Fruit fly (Drosophila melanogaster): ENCODE measurements around the gene CG5347.

Gene CG5347

DNA sequence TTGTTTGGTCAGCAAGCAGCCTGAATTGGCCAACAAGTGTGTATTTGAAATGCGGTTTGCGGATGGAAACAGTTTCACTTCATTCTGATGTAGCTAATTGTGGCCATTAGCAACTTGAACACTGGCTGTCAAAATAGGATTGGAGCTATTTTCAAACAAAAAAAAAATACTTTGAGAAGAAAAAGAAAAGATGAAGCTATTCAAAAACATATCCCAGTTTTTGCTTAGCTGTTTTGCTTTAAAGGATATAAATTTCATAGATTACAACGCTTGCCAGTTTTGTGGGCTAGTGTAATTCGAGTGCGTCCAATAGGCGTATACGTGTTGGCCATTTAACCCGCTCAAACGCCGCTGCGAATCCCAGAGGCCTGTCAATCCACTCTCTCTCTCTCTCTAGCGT lies 35.7 kb downstream of the CG5347 start (continued):
- TF ChIP-seq ERR (GFP tag; optimal IDR thresholded peaks at IDR 0.05) (no peak), odd (GFP tag; optimal IDR thresholded peaks at IDR 0.05) (no peak), CG11504 (tag; optimal IDR thresholded peaks at IDR 0.05) (peak; percentile 17)

DNA sequence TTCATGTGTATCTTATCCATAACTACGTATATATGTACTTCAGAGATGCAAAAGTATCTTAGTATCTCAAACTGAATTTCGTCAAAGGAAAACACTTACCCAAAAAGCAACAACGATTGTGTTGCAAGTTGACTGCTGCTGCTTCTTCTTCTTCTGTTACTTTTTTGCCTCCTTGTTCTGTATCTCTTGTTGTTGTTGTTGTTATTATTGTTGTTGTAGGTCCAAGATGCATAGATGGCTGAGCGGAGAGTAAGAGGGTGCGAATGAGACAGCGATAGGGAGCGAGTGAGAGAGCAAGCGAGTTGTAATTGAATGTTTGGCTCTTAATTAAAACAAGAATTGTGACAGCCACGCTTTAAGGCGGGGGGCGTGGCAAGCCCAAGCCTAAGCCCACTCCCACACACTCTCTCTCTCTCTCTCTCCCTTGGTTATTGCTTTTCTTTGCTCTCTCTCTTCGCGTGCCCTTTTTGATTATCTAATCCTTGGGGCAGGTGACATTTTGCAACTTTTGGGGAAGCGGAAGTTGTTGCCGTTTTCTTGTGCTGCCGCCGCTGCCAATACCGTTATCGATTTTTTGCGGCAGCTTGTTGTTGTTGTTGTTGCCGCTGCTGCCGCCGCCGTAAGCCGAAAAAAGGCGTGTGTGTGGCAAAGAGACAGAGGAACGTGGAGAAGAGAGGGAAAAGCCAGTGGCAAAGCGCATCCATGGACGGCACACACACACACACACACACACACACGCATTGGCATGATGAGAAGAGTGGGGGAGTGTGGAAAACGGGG lies 48.3 kb downstream of the CG5347 start:
- peak; percentile 48 for TF ChIP-seq CG3065 (GFP tag; optimal IDR thresholded peaks at IDR 0.05)
- peak; percentile 42 for TF ChIP-seq CG1832 (GFP tag; optimal IDR thresholded peaks at IDR 0.05)
- TF ChIP-seq CG14965 (GFP tag; optimal IDR thresholded peaks at IDR 0.05; ENCODE audit: borderline replicate concordance) = no peak
- peak; percentile 54 for TF ChIP-seq Ets65A (GFP tag)
- no peak for TF ChIP-seq ind (GFP tag; optimal IDR thresholded peaks at IDR 0.05)
- TF ChIP-seq Awh (GFP tag; IDR thresholded peaks at IDR 0.05) = 0 out of 2 replicates have a peak, but pooled peaks have one; percentile 23
- TF ChIP-seq Pdp1 (GFP tag; optimal IDR thresholded peaks at IDR 0.05) = peak in 1 of 2 experiments; percentile 32
- no peak for TF ChIP-seq nmo (GFP tag; optimal IDR thresholded peaks at IDR 0.05)
- peak; percentile 35 for TF ChIP-seq CG17385 (GFP tag; optimal IDR thresholded peaks at IDR 0.05)
- TF ChIP-seq cg (GFP tag; optimal IDR thresholded peaks at IDR 0.05) = peak; percentile 38
- TF ChIP-seq onecut (GFP tag; IDR thresholded peaks at IDR 0.05) = peak; percentile 94
- TF ChIP-seq CG4360 (GFP tag; IDR thresholded peaks at IDR 0.05) = peak; percentile 94
- 0 out of 3 replicates have a peak, but pooled peaks have one; percentile 7 for TF ChIP-seq so (GFP tag; IDR thresholded peaks at IDR 0.05)
- peak; percentile 35 to 44 for TF ChIP-seq Trl (optimal IDR thresholded peaks at IDR 0.05)
- TF ChIP-seq Trl (GFP tag; optimal IDR thresholded peaks at IDR 0.05) = no peak
- TF ChIP-seq Med (GFP tag) = peak; percentile 51

DNA sequence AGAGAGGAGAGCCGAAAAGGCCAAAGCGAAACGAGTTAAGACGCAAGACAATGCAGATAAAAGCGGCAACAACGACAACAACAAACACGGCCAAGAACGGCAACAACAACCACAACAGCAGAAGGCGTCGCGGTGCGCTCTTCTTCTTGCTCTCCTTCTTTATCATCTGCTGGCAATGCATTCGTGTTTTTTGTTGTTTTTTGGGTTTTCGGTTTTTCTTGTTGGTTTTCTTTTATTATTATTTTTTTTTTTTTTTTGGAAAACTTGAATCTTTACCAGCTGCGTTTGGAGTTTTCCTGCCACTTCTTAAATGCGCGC lies 48.9 kb downstream of the CG5347 start:
- TF ChIP-seq CG17385 (GFP tag; optimal IDR thresholded peaks at IDR 0.05) (peak; percentile 62), Dip2 (GFP tag; IDR thresholded peaks at IDR 0.05) (no peak), CG30431 (GFP tag; optimal IDR thresholded peaks at IDR 0.05) (no peak), CG4360 (GFP tag; IDR thresholded peaks at IDR 0.05) (peak; percentile 96), sc (optimal IDR thresholded peaks at IDR 0.05) (no peak), sc (GFP tag; optimal IDR thresholded peaks at IDR 0.05) (no peak), crol (GFP tag; IDR thresholded peaks at IDR 0.05) (0 out of 2 replicates have a peak, but pooled peaks have one; percentile 72), Opbp (GFP tag; IDR thresholded peaks at IDR 0.05; ENCODE audit: partially characterized antibody) (0 out of 3 replicates have a peak, but pooled peaks have one; percentile 22), CG17802 (tag; optimal IDR thresholded peaks at IDR 0.05) (no peak)

DNA sequence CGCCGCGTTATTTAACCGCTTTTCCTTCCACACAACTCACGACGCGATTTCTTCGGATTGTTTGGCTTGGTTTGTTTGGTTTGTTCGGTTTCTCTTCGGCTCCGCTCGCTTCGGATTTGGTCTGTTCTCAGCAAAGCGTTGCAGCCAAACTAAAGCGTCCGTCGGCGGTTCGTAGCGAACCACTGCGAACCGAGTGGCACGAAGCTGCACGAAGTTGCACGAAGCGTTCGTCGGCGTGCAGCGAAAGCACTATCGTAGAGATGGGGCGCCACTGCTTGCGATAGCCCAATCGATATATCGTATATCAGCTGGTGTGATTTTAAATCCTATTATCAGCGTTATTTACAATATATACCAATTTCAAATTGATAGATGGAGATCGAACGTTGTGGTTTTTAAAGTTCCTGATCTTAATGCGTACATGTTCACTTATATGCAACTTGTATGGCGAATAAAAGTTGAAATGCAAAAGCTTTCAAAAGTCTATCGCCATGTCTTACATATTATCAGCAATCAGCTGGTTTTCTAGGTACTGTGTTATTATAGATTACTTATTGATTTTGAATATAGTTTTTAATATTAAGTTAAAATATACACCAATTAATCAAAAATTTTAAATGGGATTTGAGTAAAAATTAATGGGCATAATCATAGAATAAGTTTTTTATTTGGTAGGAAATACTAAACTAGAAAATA lies 49.5 kb downstream of the CG5347 start, which contains the start of gene rut:
TSS of gene rut (minus strand) at position 152 of the 696 bp plus-strand sequence.
- TF ChIP-seq CG5953 (GFP tag; IDR thresholded peaks at IDR 0.05) = no peak
- no peak for TF ChIP-seq Side (GFP tag; optimal IDR thresholded peaks at IDR 0.05)
- TF ChIP-seq CG6175 (GFP tag; IDR thresholded peaks at IDR 0.05) = peak; percentile 95
- no peak for TF ChIP-seq lbe (GFP tag; optimal IDR thresholded peaks at IDR 0.05)
- TF ChIP-seq Hand (GFP tag; optimal IDR thresholded peaks at IDR 0.05) = no peak
- TF ChIP-seq az2 (GFP tag; optimal IDR thresholded peaks at IDR 0.05) = no peak
- peak; percentile 35 for TF ChIP-seq Ets97D (GFP tag; optimal IDR thresholded peaks at IDR 0.05)
- TF ChIP-seq CrebB (tag; optimal IDR thresholded peaks at IDR 0.05) = no peak
- TF ChIP-seq E2f2 (GFP tag; IDR thresholded peaks at IDR 0.05) = peak; percentile 55; the same call in 1 of the 2 replicates
- TF ChIP-seq CG33557 (GFP tag; optimal IDR thresholded peaks at IDR 0.05) = no peak
- TF ChIP-seq CG12071 (GFP tag; optimal IDR thresholded peaks at IDR 0.05) = peak; percentile 39
- no peak for TF ChIP-seq CG11093 (GFP tag; IDR thresholded peaks at IDR 0.05)
- TF ChIP-seq CG2129 (GFP tag; IDR thresholded peaks at IDR 0.05; ENCODE audit: partially characterized antibody) = peak; percentile 65
- no peak for TF ChIP-seq Sox102F (GFP tag; optimal IDR thresholded peaks at IDR 0.05)
- peak; percentile 23 for TF ChIP-seq HLH54F (GFP tag; optimal IDR thresholded peaks at IDR 0.05)
- TF ChIP-seq toy (GFP tag; IDR thresholded peaks at IDR 0.05) = no peak
- TF ChIP-seq Stat92E (GFP tag; optimal IDR thresholded peaks at IDR 0.05) = no peak
- no peak for TF ChIP-seq Sox100B (GFP tag; optimal IDR thresholded peaks at IDR 0.05)
- TF ChIP-seq gce (GFP tag; IDR thresholded peaks at IDR 0.05) = no peak
- no peak for TF ChIP-seq Tbp (GFP tag; optimal IDR thresholded peaks at IDR 0.05)
